Comparison of ENCODE assay signal across 1 fruit fly cellular context in genomic region chr2L:16448451-16449206, dm6.
TF ChIP-seq lines count a peak whose summit lies in the region.

CG5888 (minus strand) TSS chr2L:16448469.

TF ChIP-seq in whole organism, embryonic, 481 proteins besides CTCF, POLR2A, EP300 and RAD21 (continued from another document):
- TF ChIP-seq CG6791 (GFP tag; IDR thresholded peaks at IDR 0.05; lab: Robert Waterston, UW; ENCODE audit: partially characterized antibody) (no peak), CG11695 (GFP tag; IDR thresholded peaks at IDR 0.05; lab: Robert Waterston, UW) (peak; percentile 78), Taf1 (GFP tag; IDR thresholded peaks at IDR 0.05; lab: Robert Waterston, UW) (0 out of 2 replicates have a peak, but pooled peaks have one; percentile 36), Max (GFP tag; optimal IDR thresholded peaks at IDR 0.05; lab: Kevin White, UChicago) (no peak), luna (GFP tag; optimal IDR thresholded peaks at IDR 0.05; lab: Kevin White, UChicago) (no peak), CG12104 (GFP tag; optimal IDR thresholded peaks at IDR 0.05; lab: Kevin White, UChicago) (peak; percentile 20), vfl (GFP tag; optimal IDR thresholded peaks at IDR 0.05; lab: Kevin White, UChicago) (no peak), CG15269 (tag; optimal IDR thresholded peaks at IDR 0.05; lab: Kevin White, UChicago) (peak; percentile 76), CG1602 (GFP tag; optimal IDR thresholded peaks at IDR 0.05; lab: Kevin White, UChicago) (peak; percentile 53), zfh1 (GFP tag; IDR thresholded peaks at IDR 0.05; lab: Robert Waterston, UW) (peak; percentile 85), slou (GFP tag; optimal IDR thresholded peaks at IDR 0.05; lab: Kevin White, UChicago) (no peak), CrebB (tag; optimal IDR thresholded peaks at IDR 0.05; lab: Kevin White, UChicago) (no peak), onecut (GFP tag; IDR thresholded peaks at IDR 0.05; lab: Robert Waterston, UW) (peak; percentile 50; the same call in 1 of the 2 replicates), CG8765 (GFP tag; IDR thresholded peaks at IDR 0.05; lab: Robert Waterston, UW) (no peak), CG6683 (GFP tag; optimal IDR thresholded peaks at IDR 0.05; lab: Kevin White, UChicago) (no peak), CG14441 (GFP tag; IDR thresholded peaks at IDR 0.05; lab: Robert Waterston, UW) (peak; percentile 67), CG14050 (GFP tag; IDR thresholded peaks at IDR 0.05; lab: Robert Waterston, UW) (peak; percentile 46), Sox100B (GFP tag; optimal IDR thresholded peaks at IDR 0.05; lab: Kevin White, UChicago) (peak; percentile 84), CG1024 (GFP tag; IDR thresholded peaks at IDR 0.05; lab: Robert Waterston, UW) (no peak), CG4617 (GFP tag; optimal IDR thresholded peaks at IDR 0.05; lab: Kevin White, UChicago; ENCODE audit: borderline replicate concordance) (no peak), CG13894 (tag; optimal IDR thresholded peaks at IDR 0.05; lab: Kevin White, UChicago) (no peak), nom (GFP tag; optimal IDR thresholded peaks at IDR 0.05; lab: Kevin White, UChicago) (no peak), H2.0 (GFP tag; IDR thresholded peaks at IDR 0.05; lab: Robert Waterston, UW) (peak; percentile 49; the same call in 1 of the 2 replicates), CG11085 (GFP tag; IDR thresholded peaks at IDR 0.05; lab: Robert Waterston, UW) (no peak), CG9932 (GFP tag; IDR thresholded peaks at IDR 0.05; lab: Robert Waterston, UW) (no peak), Atf3 (GFP tag; optimal IDR thresholded peaks at IDR 0.05; lab: Kevin White, UChicago) (no peak), CG7928 (GFP tag; optimal IDR thresholded peaks at IDR 0.05; lab: Kevin White, UChicago) (no peak), CG10565 (GFP tag; optimal IDR thresholded peaks at IDR 0.05; lab: Kevin White, UChicago) (no peak), Camta (GFP tag; optimal IDR thresholded peaks at IDR 0.05; lab: Kevin White, UChicago) (no peak), Hr39 (optimal IDR thresholded peaks at IDR 0.05; lab: Kevin White, UChicago) (no peak), PHDP (tag; optimal IDR thresholded peaks at IDR 0.05; lab: Kevin White, UChicago) (peak; percentile 73), Poxn (GFP tag; IDR thresholded peaks at IDR 0.05; lab: Robert Waterston, UW) (no peak), btn (GFP tag; optimal IDR thresholded peaks at IDR 0.05; lab: Kevin White, UChicago) (no peak)
